Worm (Caenorhabditis elegans): Measurements from ENCODE around the gene Y54G2A.45.
A peak's percentile ranks its signal among the peaks of the same experiment; 100 is the strongest.
"Not testable (repeated sequence)": the region's sequence is repeated elsewhere in the genome, so short reads cannot be mapped to it uniquely, and the experiment has no call there.

Y54G2A.45 gene

DNA sequence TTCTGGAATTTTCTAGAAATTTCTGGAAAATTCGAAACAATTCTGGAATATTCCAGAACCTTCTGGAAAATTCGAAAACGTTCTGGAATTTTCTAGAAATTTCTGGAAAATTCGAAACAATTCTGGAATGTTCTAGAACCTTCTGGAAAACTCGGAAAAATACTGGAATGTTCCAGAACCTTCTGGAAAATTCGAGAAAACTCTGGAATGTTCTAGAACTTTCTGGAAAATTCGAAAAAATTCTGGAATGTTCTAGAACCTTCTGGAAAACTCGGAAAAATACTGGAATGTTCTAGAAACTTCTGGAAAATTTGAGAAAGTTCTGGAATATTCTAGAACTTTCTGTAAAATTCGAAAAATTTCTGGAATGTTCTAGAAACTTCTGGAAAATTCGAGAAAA lies 49.6 kb upstream of the Y54G2A.45 start (continued):
- TF ChIP-seq rpc-1 (optimal IDR thresholded peaks at IDR 0.05) (peak; percentile 32), D2030.7 (GFP tag; IDR thresholded peaks at IDR 0.05) (peak; percentile 84), mcd-1 (GFP tag; IDR thresholded peaks at IDR 0.05) (peak; percentile 29; the same call in 1 of the 2 replicates), lin-26 (GFP tag; IDR thresholded peaks at IDR 0.05) (peak; percentile 73), ztf-28 (GFP tag; IDR thresholded peaks at IDR 0.05) (peak; percentile 8; the same call in 1 of the 2 replicates), pbrm-1 (GFP tag; IDR thresholded peaks at IDR 0.05) (peak; percentile 82), attf-6 (GFP tag; IDR thresholded peaks at IDR 0.05) (peak; percentile 84)
- TF ChIP-seq rpc-1 (tag; optimal IDR thresholded peaks at IDR 0.05) = not testable (repeated sequence)

ce11 chrIV:2758079-2758478 lies 47.6 kb upstream of the Y54G2A.45 start:
- TF ChIP-seq tbp1 (GFP tag; optimal IDR thresholded peaks at IDR 0.05) (peak; percentile 56), ztf-18 (tag; optimal IDR thresholded peaks at IDR 0.05) (no peak), D2030.7 (GFP tag; IDR thresholded peaks at IDR 0.05) (no peak), zfh-2 (GFP tag; conservative IDR thresholded peaks at IDR 0.05) (no peak), rpc-1 (optimal IDR thresholded peaks at IDR 0.05) (no peak), rpc-1 (tag; optimal IDR thresholded peaks at IDR 0.05) (peak; percentile 39)

DNA sequence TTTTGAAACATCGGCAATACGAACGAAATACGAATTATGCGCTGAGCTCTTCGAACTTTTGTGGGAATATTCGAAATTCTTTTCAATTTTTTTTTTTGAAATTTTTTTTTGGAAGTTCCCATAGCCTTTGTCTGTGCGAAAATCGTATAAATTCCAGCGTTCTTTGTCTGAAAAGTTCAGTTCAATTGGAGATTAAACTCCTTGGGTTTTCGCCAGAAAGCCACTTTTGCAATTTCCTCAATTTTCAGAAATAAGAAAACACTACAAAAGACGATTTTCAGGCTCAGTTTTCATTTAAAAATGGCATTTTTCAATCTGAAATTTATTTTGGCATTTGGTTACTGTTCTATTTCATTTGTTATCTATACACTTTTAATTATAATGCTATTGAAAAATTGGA lies 46.5 kb upstream of the Y54G2A.45 start, which contains the start of gene Y54G2A.38:
Gene Y54G2A.38, plus strand, starts transcription at position 301 of the 400 bp plus-strand sequence.
- no peak for TF ChIP-seq ceh-40 (GFP tag; IDR thresholded peaks at IDR 0.05)
- no peak for TF ChIP-seq pbrm-1 (GFP tag; IDR thresholded peaks at IDR 0.05)
- no peak for TF ChIP-seq nhr-179 (tag; optimal IDR thresholded peaks at IDR 0.05)
- TF ChIP-seq mxl-1 (tag; optimal IDR thresholded peaks at IDR 0.05) = no peak
- no peak for TF ChIP-seq F55B11.4 (tag; optimal IDR thresholded peaks at IDR 0.05; ENCODE audit: borderline replicate concordance, insufficient read depth)

DNA sequence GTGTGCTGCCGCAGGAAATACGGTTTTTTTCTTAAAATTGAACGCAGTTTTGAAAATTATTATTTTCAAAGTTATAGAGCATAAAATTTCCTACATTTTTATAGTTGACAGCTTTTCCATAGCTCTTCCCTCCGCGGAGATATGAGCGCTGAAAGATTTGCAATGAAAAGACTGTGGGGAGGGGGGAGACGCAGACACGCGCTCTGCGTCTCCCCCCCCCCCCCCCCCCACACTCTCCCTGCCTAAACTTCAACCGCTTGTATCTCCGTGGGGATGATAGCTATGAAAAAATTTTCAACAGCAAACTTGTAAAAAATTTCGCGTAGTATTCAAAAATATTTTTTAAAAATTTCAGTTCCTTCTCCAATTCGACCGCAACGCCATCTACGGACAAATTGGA lies 44.2 kb upstream of the Y54G2A.45 start:
- TF ChIP-seq repo-1 (tag; optimal IDR thresholded peaks at IDR 0.05) (no peak), B0019.2 (GFP tag; conservative IDR thresholded peaks at IDR 0.05) (no peak), hmg-1.2 (GFP tag; IDR thresholded peaks at IDR 0.05) (peak; percentile 89), egrh-3 (GFP tag; IDR thresholded peaks at IDR 0.05) (peak; percentile 60; the same call in 1 of the 2 replicates), zfh-2 (GFP tag; conservative IDR thresholded peaks at IDR 0.05) (peak; percentile 67; the same call in 1 of the 2 replicates), mxl-1 (tag; optimal IDR thresholded peaks at IDR 0.05) (no peak), mcd-1 (GFP tag; IDR thresholded peaks at IDR 0.05) (0 out of 2 replicates have a peak, but pooled peaks have one; percentile 11)

DNA sequence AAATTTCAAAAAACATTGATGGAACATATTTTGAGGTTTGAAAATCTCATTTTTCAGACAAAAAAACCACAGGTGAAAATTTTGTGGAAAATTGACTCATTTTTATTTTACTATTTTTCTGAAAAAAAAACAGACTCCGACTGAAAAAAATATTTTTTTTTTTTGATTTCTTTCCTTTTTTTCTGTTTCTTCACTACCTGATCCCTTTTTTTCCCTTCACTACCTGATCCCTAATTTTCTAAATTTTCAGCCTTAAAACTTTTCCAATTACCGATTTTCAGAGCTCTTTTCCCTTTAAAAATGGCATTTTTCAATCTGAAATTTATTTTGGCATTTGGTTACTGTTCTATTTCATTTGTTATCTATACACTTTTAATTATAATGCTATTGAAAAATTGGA lies 43.3 kb upstream of the Y54G2A.45 start, which contains the start of gene Y54G2A.77:
Gene Y54G2A.77, plus strand, starts transcription at position 301 of the 400 bp plus-strand sequence.
- TF ChIP-seq aptf-2 (GFP tag; conservative IDR thresholded peaks at IDR 0.05) (no peak), T07F8.4 (tag; optimal IDR thresholded peaks at IDR 0.05) (no peak), attf-5 (GFP tag; optimal IDR thresholded peaks at IDR 0.05) (no peak), C17E4.6 (GFP tag; IDR thresholded peaks at IDR 0.05) (no peak), F37B4.10 (GFP tag; IDR thresholded peaks at IDR 0.05) (no peak), zfh-2 (GFP tag; conservative IDR thresholded peaks at IDR 0.05) (no peak), lin-54 (GFP tag; optimal IDR thresholded peaks at IDR 0.05) (no peak), F22D6.2 (tag; optimal IDR thresholded peaks at IDR 0.05) (no peak), snpc-1.1 (tag; optimal IDR thresholded peaks at IDR 0.05; ENCODE audit: insufficient read depth) (no peak), lin-26 (GFP tag; IDR thresholded peaks at IDR 0.05) (no peak), F49E8.2 (tag; optimal IDR thresholded peaks at IDR 0.05; ENCODE audit: insufficient read depth) (no peak), gei-17 (GFP tag; optimal IDR thresholded peaks at IDR 0.05) (no peak), mcd-1 (GFP tag; IDR thresholded peaks at IDR 0.05) (no peak), lsy-27 (tag; optimal IDR thresholded peaks at IDR 0.05; ENCODE audit: borderline replicate concordance, insufficient read depth) (no peak), cebp-2 (GFP tag; IDR thresholded peaks at IDR 0.05) (no peak), unc-62 (GFP tag; optimal IDR thresholded peaks at IDR 0.05) (no peak), B0261.1 (tag; optimal IDR thresholded peaks at IDR 0.05) (no peak), B0035.1 (tag; optimal IDR thresholded peaks at IDR 0.05) (no peak)
